Fruit fly (Drosophila melanogaster): ENCODE results near the gene CG10352.

Gene CG10352

dm6 chrX:11877165-11877564 lies at the start of gene CG10352:
CG10352 (minus strand) TSS chrX:11877168.
- TF ChIP-seq Meics (GFP tag; optimal IDR thresholded peaks at IDR 0.05) (peak; percentile 57), hkb (optimal IDR thresholded peaks at IDR 0.05) (no peak), hkb (GFP tag; IDR thresholded peaks at IDR 0.05) (0 out of 2 replicates have a peak, but pooled peaks have one; percentile 14), Drgx (GFP tag; IDR thresholded peaks at IDR 0.05) (peak; percentile 48; the same call in 1 of the 2 replicates), row (GFP tag; IDR thresholded peaks at IDR 0.05) (peak; percentile 51), prd (optimal IDR thresholded peaks at IDR 0.05) (no peak), prd (GFP tag; IDR thresholded peaks at IDR 0.05) (0 out of 3 replicates have a peak, but pooled peaks have one; percentile 14), danr (GFP tag; IDR thresholded peaks at IDR 0.05) (no peak), CG6791 (GFP tag; IDR thresholded peaks at IDR 0.05; ENCODE audit: partially characterized antibody) (no peak), shn (GFP tag; optimal IDR thresholded peaks at IDR 0.05) (no peak)

dm6 chrX:11925213-11925612 lies 48.2 kb upstream of the CG10352 start:
- TF ChIP-seq klu (GFP tag; IDR thresholded peaks at IDR 0.05) = peak; percentile 38; the same call in 1 of the 2 replicates
- TF ChIP-seq gfzf (GFP tag; optimal IDR thresholded peaks at IDR 0.05) = no peak
- TF ChIP-seq oc (tag; optimal IDR thresholded peaks at IDR 0.05) = no peak
- TF ChIP-seq croc (GFP tag; conservative IDR thresholded peaks at IDR 0.05) = 0 out of 3 replicates have a peak, but pooled peaks have one; percentile 20
- no peak for TF ChIP-seq jumu (GFP tag; optimal IDR thresholded peaks at IDR 0.05)
- peak; percentile 68; the same call in 1 of the 2 replicates for TF ChIP-seq lmd (GFP tag; IDR thresholded peaks at IDR 0.05)
- TF ChIP-seq CG14667 (GFP tag; IDR thresholded peaks at IDR 0.05) = peak; percentile 52
- no peak for TF ChIP-seq MESR4 (GFP tag; optimal IDR thresholded peaks at IDR 0.05)
- no peak for TF ChIP-seq aop (GFP tag; IDR thresholded peaks at IDR 0.05)
- TF ChIP-seq CG2875 (GFP tag; optimal IDR thresholded peaks at IDR 0.05) = no peak
- TF ChIP-seq CG12155 (GFP tag; optimal IDR thresholded peaks at IDR 0.05) = no peak
- TF ChIP-seq Myb (GFP tag; optimal IDR thresholded peaks at IDR 0.05) = no peak
- TF ChIP-seq Scr (GFP tag; IDR thresholded peaks at IDR 0.05; ENCODE audit: partially characterized antibody) = no peak
- TF ChIP-seq CrebB (tag; optimal IDR thresholded peaks at IDR 0.05) = peak; percentile 18
- TF ChIP-seq CG7556 (GFP tag; optimal IDR thresholded peaks at IDR 0.05) = no peak
- TF ChIP-seq Mrtf (GFP tag; IDR thresholded peaks at IDR 0.05) = peak; percentile 75
- TF ChIP-seq Nf-YC (tag; optimal IDR thresholded peaks at IDR 0.05) = no peak
- TF ChIP-seq CG17328 (GFP tag; IDR thresholded peaks at IDR 0.05) = peak; percentile 71; the same call in 1 of the 2 replicates
- no peak for TF ChIP-seq Dp (GFP tag; optimal IDR thresholded peaks at IDR 0.05)
- peak; percentile 26 for TF ChIP-seq cwo (GFP tag; optimal IDR thresholded peaks at IDR 0.05)
- TF ChIP-seq Neu2 (GFP tag; optimal IDR thresholded peaks at IDR 0.05; ENCODE audit: borderline replicate concordance) = no peak
- TF ChIP-seq CG11085 (GFP tag; IDR thresholded peaks at IDR 0.05) = peak; percentile 46; the same call in 1 of the 2 replicates
- TF ChIP-seq phol (tag; optimal IDR thresholded peaks at IDR 0.05) = peak; percentile 32
- peak; percentile 10 for TF ChIP-seq CG18011 (GFP tag; optimal IDR thresholded peaks at IDR 0.05)
- TF ChIP-seq Tbp (GFP tag; optimal IDR thresholded peaks at IDR 0.05) = no peak
- TF ChIP-seq CG15269 (tag; optimal IDR thresholded peaks at IDR 0.05) = peak; percentile 46
- TF ChIP-seq CG3163 (GFP tag; optimal IDR thresholded peaks at IDR 0.05) = no peak
- peak; percentile 66 for TF ChIP-seq CG12071 (GFP tag; optimal IDR thresholded peaks at IDR 0.05)
- no peak for TF ChIP-seq az2 (GFP tag; optimal IDR thresholded peaks at IDR 0.05)
- TF ChIP-seq CG31365 (tag; optimal IDR thresholded peaks at IDR 0.05) = no peak
- peak; percentile 22 for TF ChIP-seq Ets65A (GFP tag)
- peak; percentile 48 for TF ChIP-seq nmo (GFP tag; optimal IDR thresholded peaks at IDR 0.05)
- TF ChIP-seq dm (GFP tag; optimal IDR thresholded peaks at IDR 0.05) = no peak
- TF ChIP-seq CG10209 (GFP tag; optimal IDR thresholded peaks at IDR 0.05) = peak; percentile 11
- peak in 1 of 2 experiments; percentile 7 for TF ChIP-seq chif (GFP tag; optimal IDR thresholded peaks at IDR 0.05)
- no peak for TF ChIP-seq CG4707 (GFP tag; optimal IDR thresholded peaks at IDR 0.05)
- TF ChIP-seq fd64A (GFP tag; optimal IDR thresholded peaks at IDR 0.05) = no peak
- peak; percentile 14 for TF ChIP-seq zfh2 (GFP tag; optimal IDR thresholded peaks at IDR 0.05)
- peak; percentile 74 for TF ChIP-seq stc (GFP tag; IDR thresholded peaks at IDR 0.05)
- no peak for TF ChIP-seq CkIIα-i1 (GFP tag; IDR thresholded peaks at IDR 0.05)
- peak; percentile 27; the same call in 1 of the 2 replicates for TF ChIP-seq CG8765 (GFP tag; IDR thresholded peaks at IDR 0.05)

Data from whole organism, embryonic.